Worm (Caenorhabditis elegans) whole organism, L2 larva: ENCODE measurements around the gene algn-13.

Experiments
- C34F6.9 ChIP-seq: fragments of 150-350 bp; optimal IDR thresholded peaks from 2 replicates; lab custom pipeline; 2014; ENCODE audit warnings: missing biosample characterization, missing genetic modification characterization
- F13H6.1 ChIP-seq: sonication (generic microtip); optimal IDR thresholded peaks from 2 replicates; lab custom pipeline; 2016; ENCODE audit warnings: missing genetic modification characterization, missing compliant biosample characterization
- R02D3.7 ChIP-seq: fragments of 150-350 bp; optimal IDR thresholded peaks from 2 replicates; lab custom pipeline; 2014; ENCODE audit warnings: missing biosample characterization, missing genetic modification characterization
- Y55F3AM.14 ChIP-seq: fragments of 200-800 bp; sonication (Bioruptor generic); optimal IDR thresholded peaks from 2 replicates; lab custom pipeline; 2018; ENCODE audit warnings: mild to moderate bottlenecking, missing genetic modification characterization, missing compliant biosample characterization
- alr-1 ChIP-seq: fragments of 150-350 bp; optimal IDR thresholded peaks from 2 replicates; lab custom pipeline; 2014; ENCODE audit warnings: missing biosample characterization, missing genetic modification characterization
- aly-2 ChIP-seq: fragments of 150-350 bp; optimal IDR thresholded peaks from 2 replicates; lab custom pipeline; 2014; ENCODE audit warnings: missing biosample characterization, missing genetic modification characterization
- ama-1 ChIP-seq: fragments of 150-350 bp; optimal IDR thresholded peaks from 2 replicates; lab custom pipeline; 2018; ENCODE audit warnings: inconsistent platforms
- blmp-1 ChIP-seq: sonication (generic microtip); optimal IDR thresholded peaks from 2 replicates; lab custom pipeline; 2017; ENCODE audit warnings: missing genetic modification characterization, mild to moderate bottlenecking, missing compliant biosample characterization, antibody characterized with exemption, moderate library complexity; ENCODE audit not compliant: insufficient read depth
- ceh-16 ChIP-seq: fragments of 150-350 bp; optimal IDR thresholded peaks from 2 replicates; lab custom pipeline; 2014; ENCODE audit warnings: missing biosample characterization, missing genetic modification characterization
- ceh-82 ChIP-seq: fragments of 150-350 bp; optimal IDR thresholded peaks from 2 replicates; lab custom pipeline; 2014; ENCODE audit warnings: missing biosample characterization, missing genetic modification characterization
- dmd-4 ChIP-seq: sonication (generic microtip); optimal IDR thresholded peaks from 2 replicates; lab custom pipeline; 2017; ENCODE audit warnings: missing biosample characterization, missing genetic modification characterization
- egl-27 ChIP-seq: sonication (generic microtip); optimal IDR thresholded peaks from 3 replicates; lab custom pipeline; 2017; ENCODE audit warnings: missing biosample characterization, missing genetic modification reagents, missing genetic modification characterization
- elt-3 ChIP-seq: sonication (generic microtip); optimal IDR thresholded peaks from 2 replicates; lab custom pipeline; 2017; ENCODE audit warnings: missing biosample characterization, missing genetic modification characterization
- gmeb-1 ChIP-seq: fragments of 150-350 bp; optimal IDR thresholded peaks from 2 replicates; lab custom pipeline; 2014; ENCODE audit warnings: missing biosample characterization, missing genetic modification characterization
- lin-11 ChIP-seq: fragments of 150-350 bp; sonication (generic microtip); optimal IDR thresholded peaks from 2 replicates; lab custom pipeline; 2014; ENCODE audit warnings: missing biosample characterization, missing genetic modification characterization, inconsistent platforms, mixed read lengths
- lin-13 ChIP-seq: fragments of 150-350 bp; optimal IDR thresholded peaks from 2 replicates; lab custom pipeline; 2014; ENCODE audit warnings: missing biosample characterization, missing genetic modification reagents, missing genetic modification characterization
- lin-39 ChIP-seq: fragments of 150-350 bp; optimal IDR thresholded peaks from 2 replicates; lab custom pipeline; 2014; ENCODE audit warnings: missing biosample characterization, missing genetic modification reagents, missing genetic modification characterization
- lsy-2 ChIP-seq, 2 experiments: fragments of 150-350 bp in 1 of 2; sonication (generic microtip) in 1 of 2; optimal IDR thresholded peaks; 2 replicates each; lab custom pipeline; 2014 to 2017; ENCODE audit warnings: missing biosample characterization in 2 of 2, missing genetic modification characterization in 2 of 2
- mab-5 ChIP-seq: fragments of 150-350 bp; optimal IDR thresholded peaks from 2 replicates; lab custom pipeline; 2014; ENCODE audit warnings: missing biosample characterization, missing genetic modification characterization
- mbf-1 ChIP-seq: sonication (generic microtip); optimal IDR thresholded peaks from 2 replicates; lab custom pipeline; 2017; ENCODE audit warnings: missing biosample characterization, missing genetic modification characterization
- nhr-10 ChIP-seq: sonication (generic microtip); optimal IDR thresholded peaks from 2 replicates; lab custom pipeline; 2017; ENCODE audit warnings: missing biosample characterization, missing genetic modification characterization
- nhr-11 ChIP-seq: fragments of 150-350 bp; optimal IDR thresholded peaks from 2 replicates; lab custom pipeline; 2014; ENCODE audit warnings: missing biosample characterization, missing genetic modification characterization
- nhr-12 ChIP-seq: fragments of 150-350 bp; optimal IDR thresholded peaks from 2 replicates; lab custom pipeline; 2014; ENCODE audit warnings: missing biosample characterization, missing genetic modification characterization
- nhr-129 ChIP-seq: fragments of 150-350 bp; optimal IDR thresholded peaks from 2 replicates; lab custom pipeline; 2014; ENCODE audit warnings: missing biosample characterization, missing genetic modification characterization
- nhr-21 ChIP-seq: fragments of 150-350 bp; optimal IDR thresholded peaks from 2 replicates; lab custom pipeline; 2014; ENCODE audit warnings: missing biosample characterization, missing genetic modification characterization
- nhr-23 ChIP-seq: fragments of 150-350 bp; optimal IDR thresholded peaks from 2 replicates; lab custom pipeline; 2014; ENCODE audit warnings: missing biosample characterization, missing genetic modification reagents, missing genetic modification characterization
- nhr-237 ChIP-seq: fragments of 150-350 bp; optimal IDR thresholded peaks from 2 replicates; lab custom pipeline; 2014; ENCODE audit warnings: missing biosample characterization, missing genetic modification characterization
- nhr-25 ChIP-seq: fragments of 150-350 bp; sonication (generic microtip); optimal IDR thresholded peaks from 3 replicates; lab custom pipeline; 2014; ENCODE audit warnings: missing biosample characterization, missing genetic modification characterization
- peb-1 ChIP-seq: fragments of 150-350 bp; optimal IDR thresholded peaks from 2 replicates; lab custom pipeline; 2014; ENCODE audit warnings: missing biosample characterization, missing genetic modification characterization
- sem-4 ChIP-seq: fragments of 150-350 bp; optimal IDR thresholded peaks from 2 replicates; lab custom pipeline; 2014; ENCODE audit warnings: missing biosample characterization, missing genetic modification reagents, missing genetic modification characterization
- skn-1 ChIP-seq: sonication (generic microtip); optimal IDR thresholded peaks from 2 replicates; lab custom pipeline; 2017; ENCODE audit warnings: missing biosample characterization, missing genetic modification characterization
- sma-3 ChIP-seq: sonication (generic microtip); optimal IDR thresholded peaks from 2 replicates; lab custom pipeline; 2016; ENCODE audit warnings: missing genetic modification reagents, missing genetic modification characterization, missing compliant biosample characterization
- sma-9 ChIP-seq, 2 experiments: fragments of 150-350 bp in 1 of 2; sonication (generic microtip) in 1 of 2; optimal IDR thresholded peaks; 2 replicates each; lab custom pipeline; 2014 to 2016; ENCODE audit warnings: missing genetic modification characterization in 2 of 2, mild to moderate bottlenecking in 1 of 2, missing biosample characterization in 1 of 2, missing compliant biosample characterization in 1 of 2, missing genetic modification reagents in 1 of 2, moderate library complexity in 1 of 2
- snpc-4 ChIP-seq: fragments of 150-350 bp; optimal IDR thresholded peaks from 2 replicates; lab custom pipeline; 2014; ENCODE audit warnings: missing biosample characterization, missing genetic modification characterization
- unc-55 ChIP-seq: fragments of 150-350 bp; sonication (generic microtip); optimal IDR thresholded peaks from 3 replicates; lab custom pipeline; 2014; ENCODE audit warnings: missing biosample characterization, missing genetic modification reagents, missing genetic modification characterization
- ztf-1 ChIP-seq: fragments of 200-800 bp; sonication (Bioruptor generic); conservative IDR thresholded peaks from 2 replicates; pipeline ENCODE4 v1.3.6; 2022; ENCODE audit warnings: missing genetic modification characterization, missing compliant biosample characterization
- ztf-11 ChIP-seq: sonication (generic microtip); optimal IDR thresholded peaks from 2 replicates; lab custom pipeline; 2017; ENCODE audit warnings: missing biosample characterization, missing genetic modification characterization
- ztf-4 ChIP-seq: fragments of 150-350 bp; optimal IDR thresholded peaks from 2 replicates; lab custom pipeline; 2014; ENCODE audit warnings: missing biosample characterization, missing genetic modification characterization

The algn-13 gene

DNA sequence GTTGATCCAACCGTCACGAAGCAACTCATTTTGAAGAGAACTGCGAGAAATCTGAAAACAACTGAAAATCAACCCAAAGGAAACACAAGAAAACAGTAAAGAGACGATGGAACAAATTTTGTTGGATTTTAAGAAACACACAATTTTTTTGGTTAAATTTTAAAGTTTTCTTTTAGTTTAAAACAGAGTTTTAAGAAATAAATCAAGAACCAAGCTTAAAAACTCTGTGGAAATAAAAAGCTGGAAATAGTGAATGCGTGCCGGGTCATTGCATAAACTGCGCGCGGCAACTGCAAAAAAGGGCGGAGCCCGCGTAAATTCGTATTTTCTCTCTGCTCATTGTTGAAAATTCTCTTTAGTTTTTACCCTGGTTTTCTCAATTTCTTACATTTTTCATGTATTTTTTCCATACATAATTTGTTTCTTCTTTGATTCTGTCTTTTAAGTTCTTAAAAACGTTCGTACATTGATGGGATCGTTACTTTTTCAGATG lies at the start of gene algn-13, which contains the start of gene R10D12.13:
algn-13 (minus strand) TSS at position 51 of the 493 bp plus-strand sequence.
R10D12.13 (plus strand) TSS at position 491 of the 493 bp plus-strand sequence.
- TF ChIP-seq nhr-25 (tag; lab: Kevin White, UChicago), result peak; percentile 43
- TF ChIP-seq F13H6.1, result peak; percentile 64
- TF ChIP-seq mab-5, result peak; percentile 56
- no peak for TF ChIP-seq aly-2 (tag; lab: Kevin White, UChicago)
- TF ChIP-seq Y55F3AM.14, result no peak
- no peak for TF ChIP-seq ama-1
- peak; percentile 37 for TF ChIP-seq C34F6.9 (tag; lab: Kevin White, UChicago)
- TF ChIP-seq dmd-4 (tag; lab: Kevin White, UChicago), result no peak
- TF ChIP-seq nhr-129 (tag; lab: Kevin White, UChicago), result peak; percentile 55
- no peak for TF ChIP-seq ztf-1 (GFP tag; lab: Robert Waterston, UW)
- peak; percentile 2 for TF ChIP-seq ztf-4 (tag; lab: Kevin White, UChicago)
- TF ChIP-seq egl-27 (tag; lab: Kevin White, UChicago), result no peak
- peak; percentile 74 for TF ChIP-seq gmeb-1 (tag; lab: Kevin White, UChicago)
- TF ChIP-seq sma-9 (GFP tag; optimal IDR thresholded peaks at IDR 0.05; lab: Kevin White, UChicago), result peak; percentile 70
- TF ChIP-seq sma-9 (tag; optimal IDR thresholded peaks at IDR 0.05; lab: Kevin White, UChicago), result no peak
- TF ChIP-seq lsy-2 (tag; optimal IDR thresholded peaks at IDR 0.05; lab: Kevin White, UChicago), result peak in 1 of 2 experiments; percentile 70
- TF ChIP-seq lin-11 (tag; lab: Kevin White, UChicago), result peak; percentile 60
- TF ChIP-seq nhr-12 (tag; lab: Kevin White, UChicago), result no peak
- peak; percentile 30 for TF ChIP-seq snpc-4
- peak; percentile 78 for TF ChIP-seq unc-55
- TF ChIP-seq lin-13, result peak; percentile 52
- TF ChIP-seq sma-3 (GFP tag; lab: Kevin White, UChicago), result peak; percentile 48
- peak; percentile 70 for TF ChIP-seq sem-4
- TF ChIP-seq, all 48 proteins: peak for 15

- TF ChIP-seq nhr-23 (tag; lab: Kevin White, UChicago) (no peak), blmp-1 (tag; lab: Kevin White, UChicago) (no peak), ztf-11 (tag; lab: Kevin White, UChicago) (no peak), ztf-4 (tag; lab: Kevin White, UChicago) (no peak), skn-1 (tag; lab: Kevin White, UChicago) (no peak), snpc-4 (no peak), sem-4 (no peak), elt-3 (tag; lab: Kevin White, UChicago) (no peak), mbf-1 (tag; lab: Kevin White, UChicago) (no peak), nhr-10 (tag; lab: Kevin White, UChicago) (no peak), nhr-25 (tag; lab: Kevin White, UChicago) (no peak), sma-3 (GFP tag; lab: Kevin White, UChicago) (no peak), R02D3.7 (tag; lab: Kevin White, UChicago) (no peak), mab-5 (no peak), ceh-16 (no peak), nhr-237 (tag; lab: Kevin White, UChicago) (no peak), alr-1 (no peak)
Measured at ce11 chrV:14011427-14011826, 49.6 kb upstream of the algn-13 start.

DNA sequence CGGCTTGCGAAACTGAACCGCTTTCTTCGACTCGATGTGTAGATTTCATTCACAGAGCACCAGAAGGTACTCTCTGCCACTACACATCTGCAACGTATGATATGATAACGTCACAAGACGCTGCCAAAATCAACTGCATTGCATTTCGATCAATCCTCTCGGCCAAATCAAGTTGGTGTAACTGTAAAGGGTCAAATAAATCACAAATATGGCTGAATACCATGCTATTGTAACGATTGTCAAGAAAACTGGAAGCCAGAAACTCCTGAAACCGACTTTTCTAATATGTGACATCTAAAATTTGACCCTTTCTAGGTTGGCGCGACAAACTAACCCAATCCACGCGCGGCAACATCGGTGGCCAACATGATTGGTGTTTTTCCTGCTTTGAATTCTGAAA lies 48.2 kb upstream of the algn-13 start:
- no peak for TF ChIP-seq nhr-21 (tag; lab: Kevin White, UChicago)
- TF ChIP-seq nhr-11, result no peak
- TF ChIP-seq peb-1, result no peak
- no peak for TF ChIP-seq dmd-4 (tag; lab: Kevin White, UChicago)
- no peak for TF ChIP-seq nhr-129 (tag; lab: Kevin White, UChicago)
- no peak for TF ChIP-seq lin-39 (tag; lab: Kevin White, UChicago)
- no peak for TF ChIP-seq ztf-11 (tag; lab: Kevin White, UChicago)
- no peak for TF ChIP-seq F13H6.1
- no peak for TF ChIP-seq ceh-16
- no peak for TF ChIP-seq elt-3 (tag; lab: Kevin White, UChicago)
- TF ChIP-seq nhr-10 (tag; lab: Kevin White, UChicago), result no peak
- TF ChIP-seq ceh-82, result no peak
- no peak for TF ChIP-seq sem-4
- no peak for TF ChIP-seq sma-9 (GFP tag; optimal IDR thresholded peaks at IDR 0.05; lab: Kevin White, UChicago)
- no peak for TF ChIP-seq sma-9 (tag; optimal IDR thresholded peaks at IDR 0.05; lab: Kevin White, UChicago)
- TF ChIP-seq mbf-1 (tag; lab: Kevin White, UChicago), result no peak
- no peak for TF ChIP-seq unc-55
